Worm (Caenorhabditis elegans) whole organism, L4 larva: ENCODE measurements around the gene str-196.
A peak's percentile ranks its signal among the peaks of the same experiment; 100 is the strongest.

ENCODE experiments used
- dmd-6 ChIP-seq: fragments of 200-800 bp; sonication (Bioruptor generic); IDR thresholded peaks from 2 replicates; pipeline ENCODE4 v1.3.6; 2022; ENCODE audit warnings: missing genetic modification reagents, missing genetic modification characterization, missing compliant biosample characterization
- lsy-2 ChIP-seq, 2 experiments: fragments of 150-350 bp in 1 of 2; sonication (generic microtip) in 1 of 2; optimal IDR thresholded peaks; 2 replicates each; lab custom pipeline; 2014 to 2017; ENCODE audit warnings: missing biosample characterization in 2 of 2, missing genetic modification characterization in 2 of 2
- mep-1 ChIP-seq: fragments of 150-350 bp; sonication (generic microtip); optimal IDR thresholded peaks from 3 replicates; lab custom pipeline; 2014; ENCODE audit warnings: missing biosample characterization, missing genetic modification characterization
- nhr-11 ChIP-seq: fragments of 150-350 bp; optimal IDR thresholded peaks from 2 replicates; lab custom pipeline; 2014; ENCODE audit warnings: missing biosample characterization, missing genetic modification characterization
- nhr-237 ChIP-seq: sonication (generic microtip); optimal IDR thresholded peaks from 2 replicates; lab custom pipeline; 2017; ENCODE audit warnings: missing biosample characterization, missing genetic modification characterization
- nhr-42 ChIP-seq: fragments of 200-800 bp; sonication (Bioruptor generic); IDR thresholded peaks from 2 replicates; pipeline ENCODE4 v1.3.6; 2022; ENCODE audit warnings: missing genetic modification characterization, missing compliant biosample characterization
- nhr-76 ChIP-seq: fragments of 150-350 bp; optimal IDR thresholded peaks from 2 replicates; lab custom pipeline; 2014; ENCODE audit warnings: missing biosample characterization, missing genetic modification characterization
- zip-11 ChIP-seq: fragments of 200-800 bp; sonication (Bioruptor generic); IDR thresholded peaks from 2 replicates; pipeline ENCODE4 v1.3.6; 2022; ENCODE audit warnings: missing genetic modification characterization, missing compliant biosample characterization

- TF ChIP-seq nhr-42 (GFP tag; lab: Robert Waterston, UW) (no peak), lsy-2 (tag; optimal IDR thresholded peaks at IDR 0.05; lab: Kevin White, UChicago) (no peak), nhr-76 (tag; lab: Kevin White, UChicago) (no peak), zip-11 (GFP tag; lab: Robert Waterston, UW) (no peak), nhr-237 (tag; lab: Kevin White, UChicago) (no peak), dmd-6 (GFP tag; lab: Robert Waterston, UW) (peak; percentile 77), nhr-11 (tag; lab: Kevin White, UChicago) (no peak), mep-1 (no peak)
These were observed 2.8 kb downstream of the str-196 start, which contains the start of gene nhr-131 for ce11 chrV:494284-494683.
